Worm (Caenorhabditis elegans) whole organism, L4/young adult: ENCODE data around the gene wdfy-3.
"Not testable (repeated sequence)": the region's sequence is repeated elsewhere in the genome, so short reads cannot be mapped to it uniquely, and the experiment has no call there.

ENCODE experiments used
- W03F9.2 ChIP-seq: fragments of 150-350 bp; optimal IDR thresholded peaks from 2 replicates; lab custom pipeline; 2014; ENCODE audit warnings: missing biosample characterization, missing genetic modification characterization
- dao-5 ChIP-seq: sonication (generic microtip); optimal IDR thresholded peaks from 2 replicates; lab custom pipeline; 2016; ENCODE audit warnings: missing genotype, missing genetic modification characterization, moderate library complexity, missing compliant biosample characterization
- him-1 ChIP-seq: sonication (generic microtip); optimal IDR thresholded peaks from 2 replicates; lab custom pipeline; 2016; ENCODE audit warnings: missing genotype, missing genetic modification reagents, missing genetic modification characterization, missing compliant biosample characterization

wdfy-3 gene

ce11 chrIV:12640137-12640536 is 13.1 kb upstream of the wdfy-3 start, which contains the start of gene vha-7:
Gene vha-7, plus strand, starts transcription at chrIV:12640462.
- TF ChIP-seq W03F9.2 (no peak), dao-5 (tag; lab: Kevin White, UChicago) (no peak), him-1 (tag; lab: Kevin White, UChicago) (no peak)

- TF ChIP-seq him-1 (tag; lab: Kevin White, UChicago) (no peak), dao-5 (tag; lab: Kevin White, UChicago) (no peak), W03F9.2 (no peak)
Observed at ce11 chrIV:12640875-12641860, 12.0 kb upstream of the wdfy-3 start.

- no peak for TF ChIP-seq W03F9.2
- TF ChIP-seq him-1 (tag; lab: Kevin White, UChicago): no peak
- no peak for TF ChIP-seq dao-5 (tag; lab: Kevin White, UChicago)
Observed at ce11 chrIV:12650597-12650996, 2.6 kb upstream of the wdfy-3 start.

ce11 chrIV:12651570-12651969 is 1.6 kb upstream of the wdfy-3 start:
- no peak for TF ChIP-seq W03F9.2
- TF ChIP-seq him-1 (tag; lab: Kevin White, UChicago): no peak
- no peak for TF ChIP-seq dao-5 (tag; lab: Kevin White, UChicago)

ce11 chrIV:12674700-12675099 is 21.5 kb downstream of the wdfy-3 start, which contains the start of gene T23B5.4:
Gene T23B5.4, plus strand, starts transcription at chrIV:12675000.
- TF ChIP-seq him-1 (tag; lab: Kevin White, UChicago) (no peak), W03F9.2 (no peak), dao-5 (tag; lab: Kevin White, UChicago) (no peak)

ce11 chrIV:12677137-12677536 is 23.9 kb downstream of the wdfy-3 start, which contains the start of gene T23B5.6:
Gene T23B5.6, minus strand, starts transcription at chrIV:12677237.
- TF ChIP-seq dao-5 (tag; lab: Kevin White, UChicago); W03F9.2; him-1 (tag; lab: Kevin White, UChicago): not testable (repeated sequence)

- no peak for TF ChIP-seq him-1 (tag; lab: Kevin White, UChicago)
- no peak for TF ChIP-seq W03F9.2
- no peak for TF ChIP-seq dao-5 (tag; lab: Kevin White, UChicago)
Observed at ce11 chrIV:12684341-12684740, 31.1 kb downstream of the wdfy-3 start, which contains the start of gene prmt-9. Gene prmt-9, minus strand, starts transcription at chrIV:12684378.

- TF ChIP-seq him-1 (tag; lab: Kevin White, UChicago): no peak
- no peak for TF ChIP-seq W03F9.2
- TF ChIP-seq dao-5 (tag; lab: Kevin White, UChicago): no peak
Observed at ce11 chrIV:12684826-12685594, 31.8 kb downstream of the wdfy-3 start.

ce11 chrIV:12685827-12686226 is 32.6 kb downstream of the wdfy-3 start:
- TF ChIP-seq dao-5 (tag; lab: Kevin White, UChicago) (no peak), W03F9.2 (no peak), him-1 (tag; lab: Kevin White, UChicago) (no peak)

ce11 chrIV:12688370-12688769 is 35.2 kb downstream of the wdfy-3 start, which contains the start of gene T23B5.3:
Gene T23B5.3, plus strand, starts transcription at chrIV:12688670.
- TF ChIP-seq him-1 (tag; lab: Kevin White, UChicago) (no peak), W03F9.2 (no peak), dao-5 (tag; lab: Kevin White, UChicago) (no peak)

ce11 chrIV:12689292-12689691 is 36.1 kb downstream of the wdfy-3 start:
- TF ChIP-seq him-1 (tag; lab: Kevin White, UChicago) (no peak), W03F9.2 (no peak), dao-5 (tag; lab: Kevin White, UChicago) (no peak)

ce11 chrIV:12689709-12690142 is 36.5 kb downstream of the wdfy-3 start:
- TF ChIP-seq W03F9.2: no peak
- TF ChIP-seq dao-5 (tag; lab: Kevin White, UChicago): no peak
- no peak for TF ChIP-seq him-1 (tag; lab: Kevin White, UChicago)

ce11 chrIV:12698880-12699279 is 45.7 kb downstream of the wdfy-3 start:
- TF ChIP-seq him-1 (tag; lab: Kevin White, UChicago) (no peak), W03F9.2 (no peak)
